Worm (Caenorhabditis elegans) whole organism, mixed stage, embryonic: Measurements from ENCODE around the gene F13H10.9.

ENCODE experiments used
- ceh-39 ChIP-seq: fragments of 150-350 bp; optimal IDR thresholded peaks from 2 replicates; lab custom pipeline; 2014; ENCODE audit warnings: missing biosample characterization, missing genetic modification characterization
- elt-1 ChIP-seq: sonication (generic microtip); optimal IDR thresholded peaks from 2 replicates; lab custom pipeline; 2017; ENCODE audit warnings: missing genetic modification characterization, mild to moderate bottlenecking, missing compliant biosample characterization, antibody characterized with exemption, moderate library complexity, borderline replicate concordance; ENCODE audit not compliant: insufficient read depth
- elt-3 ChIP-seq: fragments of 150-350 bp; optimal IDR thresholded peaks from 2 replicates; lab custom pipeline; 2014; ENCODE audit warnings: missing biosample characterization, missing genetic modification characterization
- ham-2 ChIP-seq: fragments of 200-800 bp; sonication (Bioruptor generic); optimal IDR thresholded peaks from 2 replicates; lab custom pipeline; 2018; ENCODE audit warnings: mild to moderate bottlenecking, missing genetic modification characterization, missing compliant biosample characterization
- lin-13 ChIP-seq: fragments of 150-350 bp; optimal IDR thresholded peaks from 2 replicates; lab custom pipeline; 2014; ENCODE audit warnings: missing biosample characterization, missing genetic modification characterization
- lsy-2 ChIP-seq: fragments of 150-350 bp; optimal IDR thresholded peaks from 2 replicates; lab custom pipeline; 2014; ENCODE audit warnings: missing biosample characterization, missing genetic modification characterization
- mab-5 ChIP-seq: fragments of 150-350 bp; optimal IDR thresholded peaks from 2 replicates; lab custom pipeline; 2014; ENCODE audit warnings: missing biosample characterization, missing genetic modification characterization
- nhr-237 ChIP-seq: fragments of 150-350 bp; optimal IDR thresholded peaks from 2 replicates; lab custom pipeline; 2014; ENCODE audit warnings: missing biosample characterization, missing genetic modification characterization
- nhr-76 ChIP-seq: sonication (generic microtip); optimal IDR thresholded peaks from 2 replicates; lab custom pipeline; 2017; ENCODE audit warnings: missing biosample characterization, missing genetic modification characterization
- pha-4 ChIP-seq: fragments of 150-350 bp; optimal IDR thresholded peaks from 2 replicates; lab custom pipeline; 2018; ENCODE audit warnings: missing biosample characterization, missing genetic modification reagents, missing genetic modification characterization
- sem-2 ChIP-seq: fragments of 200-800 bp; sonication (Bioruptor generic); optimal IDR thresholded peaks from 2 replicates; lab custom pipeline; 2018; ENCODE audit warnings: mild to moderate bottlenecking, missing genetic modification characterization, missing compliant biosample characterization
- snpc-4 ChIP-seq: fragments of 150-350 bp; optimal IDR thresholded peaks from 2 replicates; lab custom pipeline; 2014; ENCODE audit warnings: missing biosample characterization, missing genetic modification characterization
- sptf-1 ChIP-seq: sonication (generic microtip); optimal IDR thresholded peaks from 2 replicates; lab custom pipeline; 2017; ENCODE audit warnings: mild to moderate bottlenecking, missing genetic modification characterization, moderate library complexity, missing compliant biosample characterization
- zip-8 ChIP-seq: fragments of 150-350 bp; optimal IDR thresholded peaks from 2 replicates; lab custom pipeline; 2014; ENCODE audit warnings: missing biosample characterization, missing genetic modification characterization

- TF ChIP-seq lin-13 (tag; lab: Kevin White, UChicago) (no peak), nhr-237 (tag; lab: Kevin White, UChicago) (no peak), lsy-2 (tag; lab: Kevin White, UChicago) (no peak), snpc-4 (tag; lab: Kevin White, UChicago) (no peak), ham-2 (GFP tag; lab: Kevin White, UChicago) (no peak), elt-1 (no peak), pha-4 (no peak), mab-5 (no peak), elt-3 (tag; lab: Kevin White, UChicago) (no peak), zip-8 (tag; lab: Kevin White, UChicago) (no peak), nhr-76 (tag; lab: Kevin White, UChicago) (no peak), sem-2 (GFP tag; lab: Kevin White, UChicago) (no peak), ceh-39 (tag; lab: Kevin White, UChicago) (no peak), sptf-1 (tag; lab: Kevin White, UChicago) (no peak)
Observed at ce11 chrIV:10981761-10982160, 20.0 kb upstream of the F13H10.9 start, which contains the start of gene Y43E12A.2.
